Worm (Caenorhabditis elegans) whole organism, midembryonic: ENCODE measurements around the gene hrpu-1.

Experiments
- T22C8.4 ChIP-seq: fragments of 200-800 bp; sonication (Bioruptor generic); IDR thresholded peaks from 2 replicates; pipeline ENCODE4 v1.3.6; 2022; ENCODE audit warnings: missing genetic modification characterization, missing compliant biosample characterization
- cog-1 ChIP-seq: sonication (generic microtip); optimal IDR thresholded peaks from 2 replicates; lab custom pipeline; 2016; ENCODE audit warnings: missing genetic modification characterization, missing compliant biosample characterization
- flt-1 ChIP-seq: fragments of 200-800 bp; sonication (Bioruptor generic); IDR thresholded peaks from 2 replicates; pipeline ENCODE4 v1.3.6; 2022; ENCODE audit warnings: missing genetic modification characterization, missing compliant biosample characterization
- klf-2 ChIP-seq: fragments of 200-800 bp; sonication (Bioruptor generic); conservative IDR thresholded peaks from 2 replicates; pipeline ENCODE4 v1.3.6; 2022; ENCODE audit warnings: missing genetic modification reagents, missing genetic modification characterization, missing compliant biosample characterization
- med-1 ChIP-seq: sonication (generic microtip); optimal IDR thresholded peaks from 2 replicates; lab custom pipeline; 2017; ENCODE audit warnings: missing genetic modification characterization, mild to moderate bottlenecking, missing compliant biosample characterization, antibody characterized with exemption, missing genetic modification reagents; ENCODE audit not compliant: insufficient read depth
- ref-1 ChIP-seq: fragments of 200-800 bp; sonication (Bioruptor generic); conservative IDR thresholded peaks from 2 replicates; pipeline ENCODE4 v1.3.6; 2022; ENCODE audit warnings: missing genetic modification reagents, missing genetic modification characterization, missing compliant biosample characterization
- tab-1 ChIP-seq: fragments of 200-800 bp; sonication (Bioruptor generic); IDR thresholded peaks from 2 replicates; pipeline ENCODE4 v1.3.6; 2022; ENCODE audit warnings: missing genetic modification characterization, missing compliant biosample characterization
- ztf-29 ChIP-seq: fragments of 200-800 bp; sonication (Bioruptor generic); IDR thresholded peaks from 2 replicates; pipeline ENCODE4 v1.3.6; 2022; ENCODE audit warnings: missing genetic modification reagents, missing genetic modification characterization, missing compliant biosample characterization

- TF ChIP-seq med-1 (GFP tag; lab: Kevin White, UChicago) (no peak), ztf-29 (GFP tag; lab: Robert Waterston, UW) (no peak), flt-1 (GFP tag; lab: Robert Waterston, UW) (no peak), klf-2 (no peak), ref-1 (no peak), cog-1 (tag; lab: Kevin White, UChicago) (no peak), T22C8.4 (GFP tag; lab: Robert Waterston, UW) (no peak), tab-1 (GFP tag; lab: Robert Waterston, UW) (no peak)
Measured at ce11 chrIV:15074392-15074791, 35.0 kb downstream of the hrpu-1 start, which contains the start of gene srt-50.
